Fruit fly (Drosophila melanogaster) whole organism, embryonic: ENCODE measurements around the gene CG11370.

ENCODE experiments used
- B-H1 ChIP-seq: fragments of 200-800 bp; sonication (Bioruptor generic); IDR thresholded peaks from 3 replicates; pipeline ENCODE4 v1.3.6; 2022; ENCODE audit warnings: missing biosample characterization, missing genetic modification characterization
- CG10209 ChIP-seq: fragments of 200-800 bp; sonication (Bioruptor generic); optimal IDR thresholded peaks from 3 replicates; lab custom pipeline; 2017; ENCODE audit warnings: missing biosample characterization, mild to moderate bottlenecking, missing genetic modification characterization, missing genetic modification reagents
- CG1024 ChIP-seq: fragments of 200-800 bp; sonication (Bioruptor generic); IDR thresholded peaks from 2 replicates; pipeline ENCODE4 v1.3.6; 2022; ENCODE audit warnings: missing biosample characterization, missing genetic modification characterization
- CG11723 ChIP-seq: fragments of 200-800 bp; sonication (Bioruptor generic); optimal IDR thresholded peaks from 2 replicates; lab custom pipeline; 2017; ENCODE audit warnings: missing biosample characterization, mild to moderate bottlenecking, missing genetic modification characterization
- CG12219 ChIP-seq: fragments of 200-800 bp; sonication (Bioruptor generic); optimal IDR thresholded peaks from 3 replicates; lab custom pipeline; 2018; ENCODE audit warnings: missing biosample characterization, mild to moderate bottlenecking, missing genetic modification characterization
- CG13287 ChIP-seq: fragments of 200-800 bp; sonication (Bioruptor generic); IDR thresholded peaks from 2 replicates; pipeline ENCODE4 v1.3.6; 2022; ENCODE audit warnings: missing biosample characterization, missing genetic modification characterization; ENCODE audit not compliant: partially characterized antibody
- CG14860 ChIP-seq: fragments of 200-800 bp; sonication (Bioruptor generic); IDR thresholded peaks from 3 replicates; pipeline ENCODE4 v1.3.6; 2022; ENCODE audit warnings: missing biosample characterization, missing genetic modification characterization; ENCODE audit not compliant: partially characterized antibody
- CG15011 ChIP-seq: fragments of 200-800 bp; sonication (Bioruptor generic); optimal IDR thresholded peaks from 3 replicates; lab custom pipeline; 2018; ENCODE audit warnings: missing biosample characterization, mild to moderate bottlenecking, missing genetic modification characterization
- CG16813 ChIP-seq: fragments of 200-800 bp; sonication (Bioruptor generic); IDR thresholded peaks from 3 replicates; pipeline ENCODE4 v1.3.6; 2022; ENCODE audit warnings: missing biosample characterization, missing genetic modification characterization; ENCODE audit not compliant: partially characterized antibody
- CG17612 ChIP-seq: fragments of 200-800 bp; sonication (Bioruptor generic); IDR thresholded peaks from 2 replicates; pipeline ENCODE4 v1.3.6; 2022; ENCODE audit warnings: missing biosample characterization, missing genetic modification characterization
- CG31441 ChIP-seq: fragments of 200-800 bp; sonication (Bioruptor generic); IDR thresholded peaks from 2 replicates; pipeline ENCODE4 v1.3.6; 2022; ENCODE audit warnings: missing biosample characterization, missing genetic modification characterization
- CG3163 ChIP-seq: fragments of 200-800 bp; sonication (Bioruptor generic); optimal IDR thresholded peaks from 3 replicates; lab custom pipeline; 2016; ENCODE audit warnings: missing biosample characterization, missing genetic modification characterization
- CG3838 ChIP-seq: fragments of 200-800 bp; sonication (Bioruptor generic); optimal IDR thresholded peaks from 3 replicates; lab custom pipeline; 2016; ENCODE audit warnings: missing biosample characterization, missing genetic modification characterization
- CG42726 ChIP-seq: fragments of 200-800 bp; sonication (Bioruptor generic); IDR thresholded peaks from 2 replicates; pipeline ENCODE4 v1.3.6; 2022; ENCODE audit warnings: missing biosample characterization, missing genetic modification characterization; ENCODE audit not compliant: partially characterized antibody
- CG4424 ChIP-seq: fragments of 200-800 bp; sonication (Bioruptor generic); optimal IDR thresholded peaks from 3 replicates; lab custom pipeline; 2016; ENCODE audit warnings: missing biosample characterization, missing genetic modification characterization
- CG4617 ChIP-seq: fragments of 200-800 bp; sonication (Bioruptor generic); optimal IDR thresholded peaks from 3 replicates; lab custom pipeline; 2016; ENCODE audit warnings: missing biosample characterization, missing genetic modification characterization, borderline replicate concordance
- CG4707 ChIP-seq: fragments of 200-800 bp; sonication (Bioruptor generic); optimal IDR thresholded peaks from 2 replicates; lab custom pipeline; 2018; ENCODE audit warnings: missing biosample characterization, mild to moderate bottlenecking, missing genetic modification characterization, moderate library complexity
- CG6175 ChIP-seq: fragments of 200-800 bp; sonication (Bioruptor generic); IDR thresholded peaks from 3 replicates; pipeline ENCODE4 v1.3.6; 2022; ENCODE audit warnings: missing biosample characterization, missing genetic modification characterization
- CG7745 ChIP-seq: fragments of 200-800 bp; sonication (Bioruptor generic); optimal IDR thresholded peaks from 2 replicates; lab custom pipeline; 2018; ENCODE audit warnings: missing biosample characterization, mild to moderate bottlenecking, missing genetic modification characterization, moderate library complexity
- CG7839 ChIP-seq: fragments of 200-800 bp; sonication (Bioruptor generic); optimal IDR thresholded peaks from 3 replicates; lab custom pipeline; 2018; ENCODE audit warnings: missing biosample characterization, mild to moderate bottlenecking, missing genetic modification characterization, moderate library complexity
- CrebB ChIP-seq: fragments of 200-800 bp; sonication (Bioruptor generic); optimal IDR thresholded peaks from 3 replicates; lab custom pipeline; 2018; ENCODE audit warnings: missing biosample characterization, mild to moderate bottlenecking, missing genetic modification characterization
- D19A ChIP-seq: fragments of 200-800 bp; optimal IDR thresholded peaks from 3 replicates; lab custom pipeline; 2019; ENCODE audit warnings: missing biosample characterization, mild to moderate bottlenecking, missing genetic modification characterization, moderate library complexity
- Fer1 ChIP-seq: fragments of 200-800 bp; sonication (Bioruptor generic); optimal IDR thresholded peaks from 2 replicates; lab custom pipeline; 2017; ENCODE audit warnings: missing biosample characterization, mild to moderate bottlenecking, missing genetic modification characterization
- Lpt ChIP-seq: fragments of >200 bp; optimal IDR thresholded peaks from 2 replicates; lab custom pipeline; 2018; ENCODE audit warnings: missing biosample characterization, missing genetic modification characterization
- Nf-YC ChIP-seq: fragments of 200-800 bp; optimal IDR thresholded peaks from 3 replicates; lab custom pipeline; 2019; ENCODE audit warnings: missing biosample characterization, mild to moderate bottlenecking, missing genetic modification characterization, moderate library complexity
- Oli ChIP-seq: fragments of 200-800 bp; sonication (Bioruptor generic); optimal IDR thresholded peaks from 2 replicates; lab custom pipeline; 2018; ENCODE audit warnings: missing biosample characterization, mild to moderate bottlenecking, missing genetic modification characterization, moderate library complexity
- Opbp ChIP-seq: fragments of 200-800 bp; sonication (Bioruptor generic); IDR thresholded peaks from 3 replicates; pipeline ENCODE4 v1.3.6; 2022; ENCODE audit warnings: missing biosample characterization, missing genetic modification characterization; ENCODE audit not compliant: partially characterized antibody
- PHDP ChIP-seq: fragments of 200-800 bp; sonication (Bioruptor generic); optimal IDR thresholded peaks from 3 replicates; lab custom pipeline; 2018; ENCODE audit warnings: missing biosample characterization, mild to moderate bottlenecking, missing genetic modification characterization, moderate library complexity
- Pdp1 ChIP-seq, 2 experiments: fragments of 200-800 bp; sonication (Bioruptor generic); optimal IDR thresholded peaks; 3 replicates each; lab custom pipeline; 2016; ENCODE audit warnings: missing biosample characterization in 2 of 2, missing genetic modification characterization in 2 of 2, mild to moderate bottlenecking in 1 of 2, moderate library complexity in 1 of 2
- Spps ChIP-seq: fragments of 200-800 bp; sonication (Bioruptor generic); optimal IDR thresholded peaks from 2 replicates; lab custom pipeline; 2018; ENCODE audit warnings: missing biosample characterization, mild to moderate bottlenecking, missing genetic modification characterization
- Tbp ChIP-seq: fragments of >200 bp; optimal IDR thresholded peaks from 2 replicates; lab custom pipeline; 2018; ENCODE audit warnings: missing biosample characterization, missing genetic modification characterization
- Usf ChIP-seq: fragments of 200-800 bp; sonication (Bioruptor generic); optimal IDR thresholded peaks from 2 replicates; lab custom pipeline; 2017; ENCODE audit warnings: missing genotype, missing biosample characterization, missing genetic modification characterization
- btn ChIP-seq: fragments of 200-800 bp; sonication (Bioruptor generic); optimal IDR thresholded peaks from 2 replicates; lab custom pipeline; 2016; ENCODE audit warnings: missing biosample characterization, missing genetic modification characterization
- gcm2 ChIP-seq: fragments of 200-800 bp; sonication (Bioruptor generic); optimal IDR thresholded peaks from 2 replicates; lab custom pipeline; 2016; ENCODE audit warnings: missing biosample characterization, missing genetic modification characterization
- hth ChIP-seq: fragments of >200 bp; optimal IDR thresholded peaks from 2 replicates; lab custom pipeline; 2017; ENCODE audit warnings: inconsistent platforms
- inv ChIP-seq: fragments of 200-800 bp; sonication (Bioruptor generic); IDR thresholded peaks from 2 replicates; pipeline ENCODE4 v1.3.6; 2022; ENCODE audit warnings: missing biosample characterization, missing genetic modification characterization; ENCODE audit not compliant: partially characterized antibody
- lbe ChIP-seq: fragments of 200-800 bp; sonication (Bioruptor generic); optimal IDR thresholded peaks from 2 replicates; lab custom pipeline; 2016; ENCODE audit warnings: missing biosample characterization, mild to moderate bottlenecking, missing genetic modification characterization
- lola ChIP-seq, 3 experiments: fragments of >200 bp in 2 of 3; fragments of 200-800 bp in 1 of 3; sonication (Bioruptor generic) in 1 of 3; optimal IDR thresholded peaks; 2 replicates each; lab custom pipeline; 2017 to 2019; ENCODE audit warnings: missing biosample characterization in 3 of 3, missing genetic modification characterization in 3 of 3, mild to moderate bottlenecking in 1 of 3, moderate library complexity in 1 of 3
- lov ChIP-seq, 2 experiments: fragments of 200-800 bp in 1 of 2; fragments of >200 bp in 1 of 2; sonication (Bioruptor generic) in 1 of 2; IDR thresholded peaks in 1 of 2; optimal IDR thresholded peaks in 1 of 2; 2 replicates in 1 of 2; 3 replicates in 1 of 2; pipeline versions ENCODE4 v1.3.6 to Lab custom; 2017 to 2022; ENCODE audit warnings: missing biosample characterization in 1 of 2, missing genetic modification characterization in 1 of 2
- mirr ChIP-seq: fragments of 200-800 bp; sonication (Bioruptor generic); optimal IDR thresholded peaks from 3 replicates; lab custom pipeline; 2018; ENCODE audit warnings: missing biosample characterization, mild to moderate bottlenecking, missing genetic modification characterization
- mld ChIP-seq: fragments of 200-800 bp; sonication (Bioruptor generic); IDR thresholded peaks from 3 replicates; pipeline ENCODE4 v1.3.6; 2022; ENCODE audit warnings: missing biosample characterization, missing genetic modification characterization; ENCODE audit not compliant: partially characterized antibody
- peb ChIP-seq: fragments of 200-800 bp; sonication (Bioruptor generic); IDR thresholded peaks from 2 replicates; pipeline ENCODE4 v1.3.6; 2022; ENCODE audit warnings: missing biosample characterization, missing genetic modification characterization
- phol ChIP-seq: fragments of 200-800 bp; sonication (Bioruptor generic); optimal IDR thresholded peaks from 3 replicates; lab custom pipeline; 2018; ENCODE audit warnings: missing biosample characterization, mild to moderate bottlenecking, missing genetic modification characterization, moderate library complexity
- run ChIP-seq: fragments of 200-800 bp; sonication (Bioruptor generic); optimal IDR thresholded peaks from 3 replicates; lab custom pipeline; 2018; ENCODE audit warnings: missing biosample characterization, mild to moderate bottlenecking, missing genetic modification characterization
- salm ChIP-seq: fragments of 200-800 bp; sonication (Bioruptor generic); optimal IDR thresholded peaks from 2 replicates; lab custom pipeline; 2018; ENCODE audit warnings: missing biosample characterization, mild to moderate bottlenecking, missing genetic modification characterization
- tgo ChIP-seq: fragments of 200-800 bp; sonication (Bioruptor generic); IDR thresholded peaks from 3 replicates; pipeline ENCODE4 v1.3.6; 2022; ENCODE audit warnings: missing biosample characterization, missing genetic modification characterization
- unc-4 ChIP-seq: fragments of 200-800 bp; sonication (Bioruptor generic); IDR thresholded peaks from 2 replicates; pipeline ENCODE4 v1.3.6; 2022; ENCODE audit warnings: missing biosample characterization, missing genetic modification characterization; ENCODE audit not compliant: partially characterized antibody
- zfh2 ChIP-seq: fragments of 200-800 bp; sonication (Bioruptor generic); optimal IDR thresholded peaks from 2 replicates; lab custom pipeline; 2016; ENCODE audit warnings: missing biosample characterization, missing genetic modification characterization

Gene CG11370

DNA sequence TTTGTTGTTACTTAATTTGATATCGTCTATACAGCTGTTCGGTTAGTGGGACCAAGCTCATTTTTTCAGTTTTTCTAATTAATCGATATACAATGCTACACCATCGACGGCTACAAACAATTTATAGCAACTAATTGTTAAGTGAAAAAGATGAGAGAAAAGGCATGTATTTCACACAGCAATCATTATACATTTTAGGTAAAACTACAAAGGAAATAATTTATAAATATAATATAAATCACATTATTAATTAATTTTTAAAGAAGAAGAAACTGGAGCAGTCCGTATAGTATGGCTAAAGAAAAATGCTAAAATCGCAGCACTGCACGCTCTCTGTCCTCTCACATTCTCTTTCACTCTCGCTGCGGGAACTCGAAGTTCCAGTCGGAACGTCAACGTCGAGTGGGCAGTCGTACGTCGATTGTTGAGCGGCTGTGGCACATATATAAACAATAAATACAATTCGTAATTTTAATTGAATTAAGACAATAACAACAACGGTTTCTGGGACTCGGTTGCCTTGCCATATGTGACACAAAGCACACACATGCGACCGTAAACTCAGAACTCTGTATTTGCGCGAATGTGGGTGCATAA, 15.9 kb downstream of the CG11370 start, which contains the start of the genes CG14450 and CG11367 (continued):
- TF ChIP-seq hth (lab: Kevin White, UChicago) (no peak), Oli (tag; lab: Kevin White, UChicago) (no peak), phol (tag; lab: Kevin White, UChicago) (peak; percentile 50), PHDP (tag; lab: Kevin White, UChicago) (peak; percentile 36), CG12219 (GFP tag; lab: Kevin White, UChicago) (no peak), CG6175 (GFP tag; lab: Robert Waterston, UW) (no peak), Tbp (GFP tag; lab: Kevin White, UChicago) (no peak), CG15011 (GFP tag; lab: Kevin White, UChicago) (no peak), gcm2 (GFP tag; lab: Kevin White, UChicago) (no peak), CG10209 (GFP tag; lab: Kevin White, UChicago) (peak; percentile 8), CG1024 (GFP tag; lab: Robert Waterston, UW) (no peak), inv (GFP tag; lab: Robert Waterston, UW) (peak; percentile 39; the same call in 1 of the 2 replicates), CG16813 (GFP tag; lab: Robert Waterston, UW) (peak; percentile 65; the same call in 2 of the 3 replicates), D19A (tag; lab: Kevin White, UChicago) (peak; percentile 37), btn (GFP tag; lab: Kevin White, UChicago) (no peak), lola (GFP tag; optimal IDR thresholded peaks at IDR 0.05; lab: Kevin White, UChicago) (no peak), mld (GFP tag; lab: Robert Waterston, UW) (no peak), mirr (GFP tag; lab: Kevin White, UChicago) (no peak), CG42726 (GFP tag; lab: Robert Waterston, UW) (no peak), Usf (GFP tag; lab: Kevin White, UChicago) (no peak), peb (GFP tag; lab: Robert Waterston, UW) (no peak), tgo (GFP tag; lab: Robert Waterston, UW) (no peak), Nf-YC (peak; percentile 69), Pdp1 (GFP tag; optimal IDR thresholded peaks at IDR 0.05; lab: Kevin White, UChicago) (peak in 1 of 2 experiments; percentile 48), Lpt (GFP tag; lab: Kevin White, UChicago) (no peak), CG7745 (tag; lab: Kevin White, UChicago) (no peak), CG4617 (GFP tag; lab: Kevin White, UChicago) (no peak), CG31441 (peak; percentile 61), Fer1 (GFP tag; lab: Kevin White, UChicago) (peak; percentile 54), run (tag; lab: Kevin White, UChicago) (no peak), CG4707 (GFP tag; lab: Kevin White, UChicago) (no peak), CG14860 (GFP tag; lab: Robert Waterston, UW) (0 out of 3 replicates have a peak, but pooled peaks have one; percentile 36), CG3838 (GFP tag; lab: Kevin White, UChicago) (peak; percentile 12), B-H1 (GFP tag; lab: Robert Waterston, UW) (no peak), CG11723 (peak; percentile 7), salm (peak; percentile 39), Opbp (peak; percentile 36; the same call in 1 of the 3 replicates), lov (optimal IDR thresholded peaks at IDR 0.05; lab: Kevin White, UChicago) (no peak), lov (GFP tag; IDR thresholded peaks at IDR 0.05; lab: Robert Waterston, UW) (no peak), lbe (GFP tag; lab: Kevin White, UChicago) (peak; percentile 66), CG7839 (tag; lab: Kevin White, UChicago) (peak; percentile 30), CrebB (no peak), CG13287 (GFP tag; lab: Robert Waterston, UW) (peak; percentile 79), CG17612 (no peak), zfh2 (GFP tag; lab: Kevin White, UChicago) (no peak), unc-4 (peak; percentile 76), CG4424 (GFP tag; lab: Kevin White, UChicago) (no peak), Spps (tag; lab: Kevin White, UChicago) (no peak), CG3163 (GFP tag; lab: Kevin White, UChicago) (no peak)
